Worm (Caenorhabditis elegans): ENCODE data around the gene dpf-4.
A peak's percentile ranks its signal among the peaks of the same experiment; 100 is the strongest.

Gene dpf-4

ce11 chrIII:5836816-5837215, 22.3 kb upstream of the dpf-4 start, which contains the start of gene W04D12.1 (continued):
- peak in 1 of 2 experiments; percentile 11 for TF ChIP-seq efl-1 (optimal IDR thresholded peaks at IDR 0.05)
- no peak for TF ChIP-seq efl-1 (GFP tag; optimal IDR thresholded peaks at IDR 0.05 in 1 of 2)
- no peak for TF ChIP-seq isw-1 (GFP tag; IDR thresholded peaks at IDR 0.05)
- peak; percentile 15 for TF ChIP-seq rnt-1 (tag; optimal IDR thresholded peaks at IDR 0.05)
- no peak for TF ChIP-seq sox-4 (tag; optimal IDR thresholded peaks at IDR 0.05)
- TF ChIP-seq tbx-2 (tag; optimal IDR thresholded peaks at IDR 0.05), result no peak
- no peak for TF ChIP-seq mdl-1 (tag; optimal IDR thresholded peaks at IDR 0.05)
- no peak for TF ChIP-seq xbp-1 (tag; optimal IDR thresholded peaks at IDR 0.05)
- no peak for TF ChIP-seq C04F5.9 (tag; optimal IDR thresholded peaks at IDR 0.05)
- no peak for TF ChIP-seq fkh-8 (tag; optimal IDR thresholded peaks at IDR 0.05)
- TF ChIP-seq lin-35 (GFP tag; optimal IDR thresholded peaks at IDR 0.05), result peak in 1 of 2 experiments; percentile 35
- TF ChIP-seq unc-62 (GFP tag; optimal IDR thresholded peaks at IDR 0.05), result no peak
- no peak for TF ChIP-seq lir-3 (tag; optimal IDR thresholded peaks at IDR 0.05; ENCODE audit: poor library complexity)

ce11 chrIII:5838159-5839046, 20.7 kb upstream of the dpf-4 start:
- TF ChIP-seq nhr-77 (tag; optimal IDR thresholded peaks at IDR 0.05) (peak; percentile 66), ces-1 (GFP tag; optimal IDR thresholded peaks at IDR 0.05) (no peak), nhr-20 (tag; optimal IDR thresholded peaks at IDR 0.05) (peak; percentile 71), C04F5.9 (tag; optimal IDR thresholded peaks at IDR 0.05) (no peak), nhr-84 (tag; optimal IDR thresholded peaks at IDR 0.05) (no peak), mep-1 (tag; optimal IDR thresholded peaks at IDR 0.05) (peak; percentile 25), unc-130 (tag; optimal IDR thresholded peaks at IDR 0.05) (peak; percentile 51), efl-3 (GFP tag; optimal IDR thresholded peaks at IDR 0.05) (no peak), nhr-90 (tag; optimal IDR thresholded peaks at IDR 0.05; ENCODE audit: poor library complexity) (peak; percentile 62), ceh-82 (tag; optimal IDR thresholded peaks at IDR 0.05) (peak in 1 of 3 experiments; percentile 18), dpl-1 (GFP tag; optimal IDR thresholded peaks at IDR 0.05) (no peak), rnt-1 (tag; optimal IDR thresholded peaks at IDR 0.05) (no peak), ceh-90 (tag; optimal IDR thresholded peaks at IDR 0.05) (no peak), snu-23 (GFP tag; optimal IDR thresholded peaks at IDR 0.05) (peak; percentile 66), vab-15 (tag; optimal IDR thresholded peaks at IDR 0.05) (no peak), elt-2 (tag; optimal IDR thresholded peaks at IDR 0.05) (peak; percentile 74), ama-1 (optimal IDR thresholded peaks at IDR 0.05) (peak; percentile 70), nhr-85 (tag) (peak; percentile 79), nhr-19 (GFP tag; conservative IDR thresholded peaks at IDR 0.05) (peak; percentile 46), lsy-2 (tag; optimal IDR thresholded peaks at IDR 0.05) (peak in 1 of 2 experiments; percentile 46), lin-14 (GFP tag; optimal IDR thresholded peaks at IDR 0.05) (peak; percentile 72), C16A3.4 (tag; optimal IDR thresholded peaks at IDR 0.05) (peak; percentile 52), nhr-71 (tag; optimal IDR thresholded peaks at IDR 0.05) (peak; percentile 76), lin-13 (GFP tag; optimal IDR thresholded peaks at IDR 0.05) (no peak), nhr-47 (tag; optimal IDR thresholded peaks at IDR 0.05) (peak; percentile 18), lin-35 (GFP tag; optimal IDR thresholded peaks at IDR 0.05) (peak in 1 of 2 experiments; percentile 61), tbx-2 (tag; optimal IDR thresholded peaks at IDR 0.05) (peak; percentile 66), blmp-1 (tag; optimal IDR thresholded peaks at IDR 0.05) (peak; percentile 83), elt-3 (tag; optimal IDR thresholded peaks at IDR 0.05) (peak in 5 of 6 experiments; percentile 14 to 76 (median 54)), lin-39 (tag; optimal IDR thresholded peaks at IDR 0.05) (no peak), pax-3 (tag; optimal IDR thresholded peaks at IDR 0.05) (peak; percentile 54), efl-1 (optimal IDR thresholded peaks at IDR 0.05) (peak in 1 of 2 experiments; percentile 1), efl-1 (GFP tag; optimal IDR thresholded peaks at IDR 0.05 in 1 of 2) (no peak), mdl-1 (tag; optimal IDR thresholded peaks at IDR 0.05) (peak in 1 of 2 experiments; percentile 84)

All from whole organism, L1 larva.